Fruit fly (Drosophila melanogaster) Kc167 (cell line): ENCODE data around the gene CG42554.

Experiments used
- h ChIP-seq: fragments of >200 bp; optimal IDR thresholded peaks from 3 replicates; lab custom pipeline; 2018; ENCODE audit warnings: missing external identifiers
- insv ChIP-seq: fragments of >200 bp; optimal IDR thresholded peaks from 3 replicates; lab custom pipeline; 2018; ENCODE audit warnings: missing external identifiers
- psq ChIP-seq: fragments of >200 bp; optimal IDR thresholded peaks from 2 replicates; lab custom pipeline; 2017; ENCODE audit warnings: missing external identifiers
- ttk ChIP-seq: sonication (Bioruptor generic); optimal IDR thresholded peaks from 2 replicates; lab custom pipeline; 2017; ENCODE audit warnings: missing external identifiers

- TF ChIP-seq psq (lab: Kevin White, UChicago) (no peak), ttk (lab: Kevin White, UChicago) (no peak), h (no peak), insv (lab: Kevin White, UChicago) (no peak)
Observed at dm6 chr3L:813911-814310, 21.6 kb upstream of the CG42554 start.
